Fruit fly (Drosophila melanogaster): Measurements from ENCODE around the gene mud.
A peak's percentile ranks its signal among the peaks of the same experiment; 100 is the strongest.

The mud gene

dm6 chrX:14237873-14238394, 9.6 kb upstream of the mud start, which contains the start of the genes Fbxl4 and Dus2 (continued):
- TF ChIP-seq CG10631 (GFP tag; optimal IDR thresholded peaks at IDR 0.05) = peak; percentile 93
- peak; percentile 91 for TF ChIP-seq Ets21C (GFP tag; optimal IDR thresholded peaks at IDR 0.05)
- TF ChIP-seq CG11294 (GFP tag; IDR thresholded peaks at IDR 0.05) = peak; percentile 80
- peak; percentile 93 for TF ChIP-seq lz (GFP tag; optimal IDR thresholded peaks at IDR 0.05)
- TF ChIP-seq net (GFP tag; optimal IDR thresholded peaks at IDR 0.05) = peak; percentile 85
- TF ChIP-seq CG11762 (GFP tag; optimal IDR thresholded peaks at IDR 0.05; ENCODE audit: insufficient read depth) = peak; percentile 82
- TF ChIP-seq vri (GFP tag; optimal IDR thresholded peaks at IDR 0.05) = no peak
- peak; percentile 85 for TF ChIP-seq CG4318 (GFP tag; optimal IDR thresholded peaks at IDR 0.05)
- peak; percentile 84 for TF ChIP-seq dac (GFP tag; optimal IDR thresholded peaks at IDR 0.05)
- peak; percentile 93 for TF ChIP-seq cyc (GFP tag; optimal IDR thresholded peaks at IDR 0.05)
- TF ChIP-seq CG8319 (GFP tag; optimal IDR thresholded peaks at IDR 0.05) = peak; percentile 87
- TF ChIP-seq Lpt (GFP tag; optimal IDR thresholded peaks at IDR 0.05) = peak; percentile 77
- TF ChIP-seq Hr39 (GFP tag; optimal IDR thresholded peaks at IDR 0.05) = peak; percentile 94
- peak; percentile 76 for TF ChIP-seq CG1621 (tag; optimal IDR thresholded peaks at IDR 0.05)
- TF ChIP-seq Gug (GFP tag; IDR thresholded peaks at IDR 0.05) = peak; percentile 77
- TF ChIP-seq CG11902 (GFP tag; optimal IDR thresholded peaks at IDR 0.05) = peak; percentile 88
- TF ChIP-seq svp (GFP tag) = peak; percentile 96
- peak; percentile 92 for TF ChIP-seq Eip75B (GFP tag; optimal IDR thresholded peaks at IDR 0.05)
- TF ChIP-seq achi (GFP tag; optimal IDR thresholded peaks at IDR 0.05) = peak; percentile 88
- TF ChIP-seq fkh (GFP tag; optimal IDR thresholded peaks at IDR 0.05) = no peak
- peak; percentile 90 for TF ChIP-seq CG6163 (GFP tag; IDR thresholded peaks at IDR 0.05)
- peak; percentile 84 for TF ChIP-seq CG6792 (GFP tag; optimal IDR thresholded peaks at IDR 0.05)
- peak; percentile 85 for TF ChIP-seq CG15336 (GFP tag; IDR thresholded peaks at IDR 0.05)
- no peak for TF ChIP-seq fd85E (GFP tag; optimal IDR thresholded peaks at IDR 0.05)

DNA sequence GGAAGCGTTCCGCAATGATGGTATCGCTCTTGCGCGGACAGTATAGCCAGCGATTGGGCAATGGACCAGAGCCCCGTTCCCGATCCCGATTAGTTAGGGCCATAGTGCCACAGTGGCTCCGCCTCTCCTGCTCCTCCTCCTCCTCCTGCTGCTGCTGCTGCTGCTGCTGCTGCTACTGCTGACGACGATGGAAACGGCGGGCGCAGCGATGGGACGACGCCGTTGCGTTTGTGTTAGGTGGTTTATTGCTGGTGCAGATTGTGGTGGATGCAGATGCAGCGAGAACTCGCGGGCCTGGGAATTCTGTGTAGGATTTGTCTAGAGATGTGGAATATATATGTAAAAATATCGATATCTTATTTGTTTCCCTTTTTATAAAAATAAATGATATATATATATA, 5.1 kb upstream of the mud start, which contains the start of gene mRNA-cap:
TSS of gene mRNA-cap (minus strand) at position 344 of the 400 bp plus-strand sequence.
- TF ChIP-seq Lpt (GFP tag; optimal IDR thresholded peaks at IDR 0.05) (no peak), CG6854 (GFP tag; optimal IDR thresholded peaks at IDR 0.05) (no peak)

dm6 chrX:14242941-14243736, 4.4 kb upstream of the mud start, which contains the start of gene CG32599:
Gene CG32599 (plus strand): TSS chrX:14243686.
- TF ChIP-seq lz (GFP tag; optimal IDR thresholded peaks at IDR 0.05) (no peak), salr (GFP tag; optimal IDR thresholded peaks at IDR 0.05) (no peak), Blimp-1 (GFP tag; optimal IDR thresholded peaks at IDR 0.05) (no peak), CG16779 (tag; optimal IDR thresholded peaks at IDR 0.05) (no peak), CG6792 (GFP tag; optimal IDR thresholded peaks at IDR 0.05) (peak; percentile 13), CG10669 (GFP tag; optimal IDR thresholded peaks at IDR 0.05) (no peak), CG10631 (GFP tag; optimal IDR thresholded peaks at IDR 0.05) (peak; percentile 36), svp (GFP tag) (no peak), fd85E (GFP tag; optimal IDR thresholded peaks at IDR 0.05) (no peak), CG6808 (GFP tag; optimal IDR thresholded peaks at IDR 0.05) (no peak), achi (GFP tag; optimal IDR thresholded peaks at IDR 0.05) (peak; percentile 15), CG32006 (GFP tag; optimal IDR thresholded peaks at IDR 0.05) (no peak), acj6 (GFP tag; optimal IDR thresholded peaks at IDR 0.05) (peak; percentile 11), fd59A (GFP tag; optimal IDR thresholded peaks at IDR 0.05) (no peak), CG3032 (tag; optimal IDR thresholded peaks at IDR 0.05) (peak; percentile 23), vri (GFP tag; optimal IDR thresholded peaks at IDR 0.05) (no peak), Ets96B (tag; optimal IDR thresholded peaks at IDR 0.05) (peak; percentile 14), CG6854 (GFP tag; optimal IDR thresholded peaks at IDR 0.05) (no peak), CG7368 (GFP tag; optimal IDR thresholded peaks at IDR 0.05) (no peak), Gug (GFP tag; IDR thresholded peaks at IDR 0.05) (no peak), CG11762 (GFP tag; optimal IDR thresholded peaks at IDR 0.05; ENCODE audit: insufficient read depth) (no peak), CG15336 (GFP tag; IDR thresholded peaks at IDR 0.05) (no peak), Hr4 (GFP tag; optimal IDR thresholded peaks at IDR 0.05) (no peak), OdsH (GFP tag; optimal IDR thresholded peaks at IDR 0.05) (peak; percentile 3), Smox (GFP tag; optimal IDR thresholded peaks at IDR 0.05) (peak; percentile 1), Eip78C (GFP tag) (peak; percentile 39), CG31627 (GFP tag; optimal IDR thresholded peaks at IDR 0.05) (no peak), CG8119 (GFP tag; IDR thresholded peaks at IDR 0.05) (no peak), spab (GFP tag; optimal IDR thresholded peaks at IDR 0.05) (no peak), CG8632 (GFP tag; optimal IDR thresholded peaks at IDR 0.05) (peak; percentile 19), CG6163 (GFP tag; IDR thresholded peaks at IDR 0.05) (peak; percentile 41; the same call in 1 of the 3 replicates), net (GFP tag; optimal IDR thresholded peaks at IDR 0.05) (no peak), CG4318 (GFP tag; optimal IDR thresholded peaks at IDR 0.05) (no peak)

Data from whole organism, prepupa.